Fruit fly (Drosophila melanogaster) whole organism, embryonic: ENCODE data around the gene CG5937.

Source experiments
- Abd-B ChIP-seq: fragments of 200-800 bp; sonication (Bioruptor generic); optimal IDR thresholded peaks from 2 replicates; lab custom pipeline; 2018; ENCODE audit warnings: missing biosample characterization, mild to moderate bottlenecking, missing genetic modification characterization, moderate library complexity
- Adf1 ChIP-seq: fragments of 200-800 bp; sonication (Bioruptor generic); IDR thresholded peaks from 2 replicates; pipeline ENCODE4 v1.3.6; 2022; ENCODE audit warnings: missing biosample characterization, missing genetic modification characterization
- CG10209 ChIP-seq: fragments of 200-800 bp; sonication (Bioruptor generic); optimal IDR thresholded peaks from 3 replicates; lab custom pipeline; 2017; ENCODE audit warnings: missing biosample characterization, mild to moderate bottlenecking, missing genetic modification characterization, missing genetic modification reagents
- CG10321 ChIP-seq: fragments of 200-800 bp; sonication (Bioruptor generic); IDR thresholded peaks from 2 replicates; pipeline ENCODE4 v1.3.6; 2022; ENCODE audit warnings: missing biosample characterization, missing genetic modification characterization
- CG11504 ChIP-seq: fragments of 200-800 bp; sonication (Bioruptor generic); optimal IDR thresholded peaks from 3 replicates; lab custom pipeline; 2019; ENCODE audit warnings: missing biosample characterization, mild to moderate bottlenecking, missing genetic modification characterization, moderate library complexity
- CG1233 ChIP-seq: fragments of 200-800 bp; sonication (Bioruptor generic); optimal IDR thresholded peaks from 4 replicates; lab custom pipeline; 2018; ENCODE audit warnings: missing biosample characterization, mild to moderate bottlenecking, missing genetic modification characterization
- CG13287 ChIP-seq: fragments of 200-800 bp; sonication (Bioruptor generic); IDR thresholded peaks from 2 replicates; pipeline ENCODE4 v1.3.6; 2022; ENCODE audit warnings: missing biosample characterization, missing genetic modification characterization; ENCODE audit not compliant: partially characterized antibody
- CG13775 ChIP-seq: fragments of 200-800 bp; sonication (Bioruptor generic); optimal IDR thresholded peaks from 3 replicates; lab custom pipeline; 2017; ENCODE audit warnings: missing biosample characterization, mild to moderate bottlenecking, missing genetic modification characterization
- CG14014 ChIP-seq: fragments of 200-800 bp; sonication (Bioruptor generic); IDR thresholded peaks from 2 replicates; pipeline ENCODE4 v1.3.6; 2022; ENCODE audit warnings: missing biosample characterization, missing genetic modification characterization
- CG14860 ChIP-seq: fragments of 200-800 bp; sonication (Bioruptor generic); IDR thresholded peaks from 3 replicates; pipeline ENCODE4 v1.3.6; 2022; ENCODE audit warnings: missing biosample characterization, missing genetic modification characterization; ENCODE audit not compliant: partially characterized antibody
- CG15011 ChIP-seq: fragments of 200-800 bp; sonication (Bioruptor generic); optimal IDR thresholded peaks from 3 replicates; lab custom pipeline; 2018; ENCODE audit warnings: missing biosample characterization, mild to moderate bottlenecking, missing genetic modification characterization
- CG15514 ChIP-seq: fragments of 200-800 bp; sonication (Bioruptor generic); optimal IDR thresholded peaks from 3 replicates; lab custom pipeline; 2017; ENCODE audit warnings: missing biosample characterization, missing genetic modification characterization, mild to moderate bottlenecking, moderate library complexity, missing genetic modification reagents
- CG15601 ChIP-seq: fragments of 200-800 bp; sonication (Bioruptor generic); optimal IDR thresholded peaks from 3 replicates; lab custom pipeline; 2019; ENCODE audit warnings: missing biosample characterization, mild to moderate bottlenecking, missing genetic modification characterization, moderate library complexity
- CG17568 ChIP-seq: fragments of 200-800 bp; sonication (Bioruptor generic); optimal IDR thresholded peaks from 2 replicates; lab custom pipeline; 2018; ENCODE audit warnings: missing biosample characterization, mild to moderate bottlenecking, missing genetic modification characterization, moderate library complexity
- CG18599 ChIP-seq: fragments of 200-800 bp; sonication (Bioruptor generic); optimal IDR thresholded peaks from 3 replicates; lab custom pipeline; 2017; ENCODE audit warnings: missing biosample characterization, missing genetic modification characterization, mild to moderate bottlenecking, moderate library complexity, missing genetic modification reagents
- CG4854 ChIP-seq: fragments of 200-800 bp; sonication (Bioruptor generic); optimal IDR thresholded peaks from 2 replicates; lab custom pipeline; 2016; ENCODE audit warnings: missing biosample characterization, missing genetic modification characterization, inconsistent platforms
- CG6791 ChIP-seq: fragments of 200-800 bp; sonication (Bioruptor generic); IDR thresholded peaks from 3 replicates; pipeline ENCODE4 v1.3.6; 2022; ENCODE audit warnings: missing biosample characterization, missing genetic modification characterization; ENCODE audit not compliant: partially characterized antibody
- CG8089 ChIP-seq: fragments of 200-800 bp; sonication (Bioruptor generic); optimal IDR thresholded peaks from 3 replicates; lab custom pipeline; 2016; ENCODE audit warnings: missing biosample characterization, missing genetic modification characterization
- CG8290 ChIP-seq, 3 experiments: fragments of 200-800 bp; sonication (Bioruptor generic); optimal IDR thresholded peaks; 2 replicates each; lab custom pipeline; 2016 to 2019; ENCODE audit warnings: missing biosample characterization in 3 of 3, missing genetic modification characterization in 3 of 3, mild to moderate bottlenecking in 2 of 3, moderate library complexity in 1 of 3
- CTCF ChIP-seq: fragments of 200-800 bp; sonication (Bioruptor generic); optimal IDR thresholded peaks from 2 replicates; lab custom pipeline; 2017; ENCODE audit warnings: missing biosample characterization, mild to moderate bottlenecking, missing genetic modification characterization, moderate library complexity
- Dip3 ChIP-seq: fragments of 200-800 bp; sonication (Bioruptor generic); optimal IDR thresholded peaks from 3 replicates; lab custom pipeline; 2016; ENCODE audit warnings: missing biosample characterization, missing genetic modification characterization
- Doc3 ChIP-seq: fragments of 200-800 bp; sonication (Bioruptor generic); IDR thresholded peaks from 3 replicates; pipeline ENCODE4 v1.3.6; 2022; ENCODE audit warnings: missing biosample characterization, missing genetic modification characterization; ENCODE audit not compliant: partially characterized antibody
- Dp ChIP-seq: fragments of 200-800 bp; sonication (Bioruptor generic); optimal IDR thresholded peaks from 2 replicates; lab custom pipeline; 2018; ENCODE audit warnings: missing biosample characterization, mild to moderate bottlenecking, missing genetic modification characterization, moderate library complexity
- Drgx ChIP-seq: fragments of 200-800 bp; sonication (Bioruptor generic); IDR thresholded peaks from 2 replicates; pipeline ENCODE4 v1.3.6; 2022; ENCODE audit warnings: missing biosample characterization, missing genetic modification characterization
- E2f2 ChIP-seq: fragments of 200-800 bp; sonication (Bioruptor generic); IDR thresholded peaks from 2 replicates; pipeline ENCODE4 v1.3.6; 2022; ENCODE audit warnings: missing biosample characterization, missing genetic modification characterization
- Hmr ChIP-seq: fragments of 200-800 bp; sonication (Bioruptor generic); optimal IDR thresholded peaks from 3 replicates; lab custom pipeline; 2017; ENCODE audit warnings: mild to moderate bottlenecking, missing biosample characterization, missing genetic modification reagents, missing genetic modification characterization
- Hmx ChIP-seq: fragments of 200-800 bp; sonication (Bioruptor generic); optimal IDR thresholded peaks from 2 replicates; lab custom pipeline; 2016; ENCODE audit warnings: missing biosample characterization, missing genetic modification characterization
- Hr51 ChIP-seq, 2 experiments: fragments of 200-800 bp; sonication (Bioruptor generic); optimal IDR thresholded peaks; 2 replicates in 1 of 2; 3 replicates in 1 of 2; lab custom pipeline; 2016 to 2018; ENCODE audit warnings: missing biosample characterization in 2 of 2, missing genetic modification characterization in 2 of 2, mild to moderate bottlenecking in 1 of 2, moderate library complexity in 1 of 2
- Jarid2 ChIP-seq: fragments of 200-800 bp; sonication (Bioruptor generic); optimal IDR thresholded peaks from 3 replicates; lab custom pipeline; 2017; ENCODE audit warnings: mild to moderate bottlenecking, missing biosample characterization, missing genetic modification reagents, missing genetic modification characterization
- Lhr ChIP-seq: fragments of 200-800 bp; sonication (Bioruptor generic); optimal IDR thresholded peaks from 3 replicates; lab custom pipeline; 2017; ENCODE audit warnings: mild to moderate bottlenecking, missing biosample characterization, missing genetic modification reagents, missing genetic modification characterization
- Max ChIP-seq: fragments of 200-800 bp; sonication (Bioruptor generic); optimal IDR thresholded peaks from 2 replicates; lab custom pipeline; 2016; ENCODE audit warnings: missing biosample characterization, mild to moderate bottlenecking, missing genetic modification characterization
- Ptx1 ChIP-seq: fragments of 200-800 bp; sonication (Bioruptor generic); IDR thresholded peaks from 2 replicates; pipeline ENCODE4 v1.3.6; 2022; ENCODE audit warnings: missing biosample characterization, missing genetic modification characterization
- Scr ChIP-seq: fragments of 200-800 bp; sonication (Bioruptor generic); IDR thresholded peaks from 2 replicates; pipeline ENCODE4 v1.3.6; 2022; ENCODE audit warnings: missing biosample characterization, missing genetic modification characterization; ENCODE audit not compliant: partially characterized antibody
- Xbp1 ChIP-seq: fragments of 200-800 bp; sonication (Bioruptor generic); optimal IDR thresholded peaks from 3 replicates; lab custom pipeline; 2016; ENCODE audit warnings: missing biosample characterization, mild to moderate bottlenecking, missing genetic modification characterization
- chinmo ChIP-seq: fragments of 200-800 bp; sonication (Bioruptor generic); IDR thresholded peaks from 4 replicates; pipeline ENCODE4 v1.3.6; 2022; ENCODE audit warnings: missing biosample characterization, missing genetic modification characterization; ENCODE audit not compliant: partially characterized antibody
- ems ChIP-seq: fragments of 200-800 bp; sonication (Bioruptor generic); optimal IDR thresholded peaks from 3 replicates; lab custom pipeline; 2016; ENCODE audit warnings: missing biosample characterization, missing genetic modification characterization
- ewg ChIP-seq: fragments of 200-800 bp; sonication (Bioruptor generic); optimal IDR thresholded peaks from 3 replicates; lab custom pipeline; 2017; ENCODE audit warnings: mild to moderate bottlenecking, missing biosample characterization, missing genetic modification reagents, missing genetic modification characterization
- gfzf ChIP-seq: fragments of 200-800 bp; sonication (Bioruptor generic); optimal IDR thresholded peaks from 2 replicates; lab custom pipeline; 2016; ENCODE audit warnings: missing biosample characterization, mild to moderate bottlenecking, missing genetic modification characterization, moderate library complexity
- h ChIP-seq: fragments of >200 bp; optimal IDR thresholded peaks from 2 replicates; lab custom pipeline; 2017
- her ChIP-seq: fragments of 200-800 bp; sonication (Bioruptor generic); optimal IDR thresholded peaks from 2 replicates; lab custom pipeline; 2016; ENCODE audit warnings: missing biosample characterization, missing genetic modification characterization
- inv ChIP-seq: fragments of 200-800 bp; sonication (Bioruptor generic); IDR thresholded peaks from 2 replicates; pipeline ENCODE4 v1.3.6; 2022; ENCODE audit warnings: missing biosample characterization, missing genetic modification characterization; ENCODE audit not compliant: partially characterized antibody
- onecut ChIP-seq: fragments of 200-800 bp; sonication (Bioruptor generic); IDR thresholded peaks from 2 replicates; pipeline ENCODE4 v1.3.6; 2022; ENCODE audit warnings: missing biosample characterization, missing genetic modification characterization
- pzg ChIP-seq: fragments of 200-800 bp; sonication (Bioruptor generic); optimal IDR thresholded peaks from 3 replicates; lab custom pipeline; 2018; ENCODE audit warnings: missing biosample characterization, mild to moderate bottlenecking, missing genetic modification characterization, moderate library complexity
- ranshi ChIP-seq: fragments of 200-800 bp; sonication (Bioruptor generic); IDR thresholded peaks from 2 replicates; pipeline ENCODE4 v1.3.6; 2022; ENCODE audit warnings: missing biosample characterization, missing genetic modification characterization
- sens ChIP-seq: fragments of 200-800 bp; sonication (Bioruptor generic); peaks from one replicate; lab custom pipeline; 2016; ENCODE audit warnings: missing biosample characterization, missing genetic modification characterization
- sqz ChIP-seq: fragments of 200-800 bp; sonication (Bioruptor generic); optimal IDR thresholded peaks from 3 replicates; lab custom pipeline; 2018; ENCODE audit warnings: missing biosample characterization, mild to moderate bottlenecking, missing genetic modification characterization
- stwl ChIP-seq: fragments of 200-800 bp; sonication (Bioruptor generic); optimal IDR thresholded peaks from 3 replicates; lab custom pipeline; 2018; ENCODE audit warnings: missing biosample characterization, mild to moderate bottlenecking, missing genetic modification characterization, moderate library complexity
- unc-4 ChIP-seq: fragments of 200-800 bp; sonication (Bioruptor generic); IDR thresholded peaks from 2 replicates; pipeline ENCODE4 v1.3.6; 2022; ENCODE audit warnings: missing biosample characterization, missing genetic modification characterization; ENCODE audit not compliant: partially characterized antibody

CG5937 gene

DNA sequence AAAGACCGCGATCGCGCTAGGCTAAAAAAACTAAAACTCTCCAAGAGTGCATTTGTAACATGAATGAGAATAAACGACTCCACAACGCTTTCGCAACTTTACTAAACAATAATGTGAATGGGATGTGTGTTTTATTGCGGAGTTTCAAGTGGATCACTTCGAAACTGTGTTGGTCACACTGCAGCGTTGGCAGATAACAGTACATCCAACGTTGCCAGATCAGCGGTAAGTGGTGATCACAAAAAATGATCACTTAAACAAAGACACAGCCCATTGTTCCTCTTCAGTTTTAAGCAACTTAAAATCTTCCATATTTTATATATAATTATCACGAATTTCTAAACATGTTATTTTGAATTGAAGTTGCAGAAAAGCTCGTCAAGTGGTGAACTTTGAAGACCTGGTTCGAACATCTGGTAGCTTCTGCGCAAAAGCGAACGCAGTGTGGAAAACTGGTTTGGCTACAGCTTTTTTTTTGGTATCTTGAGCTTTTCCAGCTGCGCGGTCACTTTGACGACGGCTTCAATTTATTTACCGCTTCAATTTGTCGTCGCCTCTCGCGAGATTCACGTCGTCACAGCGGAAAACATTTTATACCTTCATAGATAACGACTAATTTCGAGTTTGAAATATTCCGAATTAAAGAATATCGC, 10.6 kb downstream of the CG5937 start, which contains the start of gene CG5921:
Gene CG5921, plus strand, starts transcription at position 547 of the 653 bp plus-strand sequence.
- TF ChIP-seq Abd-B (GFP tag; lab: Kevin White, UChicago) (no peak), Adf1 (GFP tag; lab: Robert Waterston, UW) (no peak), ems (GFP tag; lab: Kevin White, UChicago) (peak; percentile 2), Scr (0 out of 2 replicates have a peak, but pooled peaks have one; percentile 9), her (GFP tag; lab: Kevin White, UChicago) (no peak), CG13775 (GFP tag; lab: Kevin White, UChicago) (no peak), CG11504 (tag; lab: Kevin White, UChicago) (peak; percentile 30), Max (no peak), CG4854 (GFP tag; lab: Kevin White, UChicago) (no peak), CG14014 (GFP tag; lab: Robert Waterston, UW) (no peak), gfzf (GFP tag; lab: Kevin White, UChicago) (peak; percentile 52), CG13287 (GFP tag; lab: Robert Waterston, UW) (peak; percentile 33; the same call in 1 of the 2 replicates), Doc3 (GFP tag; lab: Robert Waterston, UW) (0 out of 3 replicates have a peak, but pooled peaks have one; percentile 38), CG15514 (peak; percentile 5), CG18599 (GFP tag; lab: Kevin White, UChicago) (no peak), unc-4 (GFP tag; lab: Robert Waterston, UW) (0 out of 2 replicates have a peak, but pooled peaks have one; percentile 15), CG6791 (peak; percentile 27; the same call in 1 of the 3 replicates), onecut (GFP tag; lab: Robert Waterston, UW) (no peak), ranshi (no peak), inv (GFP tag; lab: Robert Waterston, UW) (no peak), pzg (peak; percentile 5), CTCF (GFP tag; lab: Kevin White, UChicago) (peak; percentile 21), CG15601 (tag; lab: Kevin White, UChicago) (peak; percentile 2), h (no peak), stwl (tag; lab: Kevin White, UChicago) (peak; percentile 82), Lhr (GFP tag; lab: Kevin White, UChicago) (peak; percentile 38), Dp (GFP tag; lab: Kevin White, UChicago) (peak; percentile 43), CG17568 (no peak), sqz (peak; percentile 54), CG8089 (GFP tag; lab: Kevin White, UChicago) (no peak), Jarid2 (GFP tag; lab: Kevin White, UChicago) (peak; percentile 22), Hmr (GFP tag; lab: Kevin White, UChicago) (peak; percentile 22), chinmo (GFP tag; lab: Robert Waterston, UW) (0 out of 4 replicates have a peak, but pooled peaks have one; percentile 33), CG15011 (no peak), ewg (GFP tag; lab: Kevin White, UChicago) (peak; percentile 50), Hmx (GFP tag; lab: Kevin White, UChicago) (no peak), Ptx1 (GFP tag; lab: Robert Waterston, UW) (no peak), Xbp1 (GFP tag; lab: Kevin White, UChicago) (peak; percentile 1), CG8290 (GFP tag; optimal IDR thresholded peaks at IDR 0.05; lab: Kevin White, UChicago) (peak; percentile 88), CG8290 (tag; optimal IDR thresholded peaks at IDR 0.05; lab: Kevin White, UChicago) (peak in 1 of 2 experiments; percentile 50), Hr51 (GFP tag; optimal IDR thresholded peaks at IDR 0.05; lab: Kevin White, UChicago) (peak in 1 of 2 experiments; percentile 16), sens (GFP tag; lab: Kevin White, UChicago) (peak; percentile 30), CG10209 (no peak), CG14860 (GFP tag; lab: Robert Waterston, UW) (no peak), CG10321 (no peak), Drgx (0 out of 2 replicates have a peak, but pooled peaks have one; percentile 21), E2f2 (peak; percentile 60), CG1233 (GFP tag; lab: Kevin White, UChicago) (no peak), Dip3 (GFP tag; lab: Kevin White, UChicago) (no peak)
